Worm (Caenorhabditis elegans) whole organism, late embryonic: ENCODE measurements around the gene aat-1.

ENCODE experiments used
- F13H6.1 ChIP-seq: sonication (generic microtip); optimal IDR thresholded peaks from 2 replicates; lab custom pipeline; 2016; ENCODE audit warnings: missing genetic modification characterization, missing compliant biosample characterization
- K02D7.2 ChIP-seq: sonication (generic microtip); optimal IDR thresholded peaks from 2 replicates; lab custom pipeline; 2017; ENCODE audit warnings: mild to moderate bottlenecking, missing genetic modification characterization, missing compliant biosample characterization
- T23F11.4 ChIP-seq: fragments of 200-800 bp; sonication (Bioruptor generic); optimal IDR thresholded peaks from 2 replicates; lab custom pipeline; 2018; ENCODE audit warnings: mild to moderate bottlenecking, missing genetic modification characterization, missing compliant biosample characterization
- Y22D7AL.16 ChIP-seq: sonication (generic microtip); optimal IDR thresholded peaks from 2 replicates; lab custom pipeline; 2016; ENCODE audit warnings: missing genetic modification characterization, missing compliant biosample characterization
- ahr-1 ChIP-seq: sonication (generic microtip); optimal IDR thresholded peaks from 2 replicates; lab custom pipeline; 2016; ENCODE audit warnings: missing genetic modification characterization, missing compliant biosample characterization
- ceh-18 ChIP-seq: sonication (generic microtip); optimal IDR thresholded peaks from 2 replicates; lab custom pipeline; 2016; ENCODE audit warnings: missing genetic modification characterization, missing compliant biosample characterization
- ceh-22 ChIP-seq: sonication (generic microtip); optimal IDR thresholded peaks from 2 replicates; lab custom pipeline; 2017; ENCODE audit warnings: missing biosample characterization, missing genetic modification characterization
- ceh-30 ChIP-seq: fragments of 150-350 bp; optimal IDR thresholded peaks from 2 replicates; lab custom pipeline; 2014; ENCODE audit warnings: missing biosample characterization, missing genetic modification characterization
- ceh-31 ChIP-seq: sonication (generic microtip); optimal IDR thresholded peaks from 2 replicates; lab custom pipeline; 2016; ENCODE audit warnings: missing genetic modification characterization, missing compliant biosample characterization
- ceh-34 ChIP-seq: sonication (generic microtip); optimal IDR thresholded peaks from 2 replicates; lab custom pipeline; 2016; ENCODE audit warnings: mild to moderate bottlenecking, missing genetic modification characterization, missing compliant biosample characterization
- ceh-48 ChIP-seq: sonication (generic microtip); optimal IDR thresholded peaks from 2 replicates; lab custom pipeline; 2016; ENCODE audit warnings: missing genetic modification characterization, inconsistent platforms, missing compliant biosample characterization
- che-1 ChIP-seq: sonication (generic microtip); optimal IDR thresholded peaks from 2 replicates; lab custom pipeline; 2016; ENCODE audit warnings: mild to moderate bottlenecking, missing genetic modification characterization, missing compliant biosample characterization
- elt-2 ChIP-seq: sonication (generic microtip); optimal IDR thresholded peaks from 2 replicates; lab custom pipeline; 2016; ENCODE audit warnings: missing genetic modification reagents, missing genetic modification characterization, missing compliant biosample characterization
- fax-1 ChIP-seq: sonication (generic microtip); optimal IDR thresholded peaks from 2 replicates; lab custom pipeline; 2016; ENCODE audit warnings: missing genotype, missing genetic modification characterization, missing compliant biosample characterization
- fkh-10 ChIP-seq: fragments of 150-350 bp; optimal IDR thresholded peaks from 2 replicates; lab custom pipeline; 2014; ENCODE audit warnings: missing biosample characterization, missing genetic modification reagents, missing genetic modification characterization
- hlh-8 ChIP-seq: sonication (generic microtip); optimal IDR thresholded peaks from 2 replicates; lab custom pipeline; 2016; ENCODE audit warnings: missing genotype, missing genetic modification characterization, missing compliant biosample characterization
- lim-6 ChIP-seq: sonication (generic microtip); optimal IDR thresholded peaks from 2 replicates; lab custom pipeline; 2016; ENCODE audit warnings: missing genetic modification characterization, missing compliant biosample characterization
- lin-11 ChIP-seq: fragments of 200-800 bp; sonication (Bioruptor generic); optimal IDR thresholded peaks from 2 replicates; lab custom pipeline; 2018; ENCODE audit warnings: mild to moderate bottlenecking, missing genetic modification characterization, missing compliant biosample characterization
- madf-2 ChIP-seq: sonication (generic microtip); optimal IDR thresholded peaks from 2 replicates; lab custom pipeline; 2017; ENCODE audit warnings: missing genetic modification characterization, missing compliant biosample characterization
- npax-4 ChIP-seq: sonication (generic microtip); optimal IDR thresholded peaks from 2 replicates; lab custom pipeline; 2016; ENCODE audit warnings: missing genetic modification characterization, missing compliant biosample characterization
- pha-4 ChIP-seq: fragments of 150-350 bp; optimal IDR thresholded peaks from 2 replicates; lab custom pipeline; 2018; ENCODE audit warnings: missing biosample characterization, missing genetic modification reagents, missing genetic modification characterization
- ref-2 ChIP-seq: sonication (generic microtip); optimal IDR thresholded peaks from 2 replicates; lab custom pipeline; 2016; ENCODE audit warnings: missing genetic modification characterization, missing compliant biosample characterization
- rnt-1 ChIP-seq: sonication (generic microtip); optimal IDR thresholded peaks from 2 replicates; lab custom pipeline; 2016; ENCODE audit warnings: missing genetic modification characterization, missing compliant biosample characterization
- sox-4 ChIP-seq: sonication (generic microtip); optimal IDR thresholded peaks from 2 replicates; lab custom pipeline; 2017; ENCODE audit warnings: mild to moderate bottlenecking, missing genetic modification characterization, inconsistent platforms, missing compliant biosample characterization
- tbx-2 ChIP-seq: sonication (generic microtip); optimal IDR thresholded peaks from 2 replicates; lab custom pipeline; 2016; ENCODE audit warnings: missing genetic modification characterization, missing compliant biosample characterization
- ttx-3 ChIP-seq: sonication (generic microtip); optimal IDR thresholded peaks from 2 replicates; lab custom pipeline; 2016; ENCODE audit warnings: missing genetic modification reagents, missing genetic modification characterization, missing compliant biosample characterization
- unc-3 ChIP-seq, 2 experiments: fragments of 200-800 bp in 1 of 2; sonication (Bioruptor generic) in 1 of 2; sonication (generic microtip) in 1 of 2; conservative IDR thresholded peaks in 1 of 2; optimal IDR thresholded peaks in 1 of 2; 2 replicates each; pipeline versions ENCODE4 v1.3.6 to Lab custom; 2016 to 2022; ENCODE audit warnings: missing compliant biosample characterization in 2 of 2, missing genetic modification characterization in 2 of 2, missing genetic modification reagents in 1 of 2
- unc-55 ChIP-seq: sonication (generic microtip); optimal IDR thresholded peaks from 2 replicates; lab custom pipeline; 2017; ENCODE audit warnings: missing biosample characterization, missing genetic modification reagents, missing genetic modification characterization
- unc-86 ChIP-seq: sonication (generic microtip); optimal IDR thresholded peaks from 2 replicates; lab custom pipeline; 2016; ENCODE audit warnings: missing genetic modification characterization, missing compliant biosample characterization
- ztf-16 ChIP-seq: sonication (generic microtip); optimal IDR thresholded peaks from 2 replicates; lab custom pipeline; 2017; ENCODE audit warnings: missing genetic modification characterization, missing compliant biosample characterization

The aat-1 gene

DNA sequence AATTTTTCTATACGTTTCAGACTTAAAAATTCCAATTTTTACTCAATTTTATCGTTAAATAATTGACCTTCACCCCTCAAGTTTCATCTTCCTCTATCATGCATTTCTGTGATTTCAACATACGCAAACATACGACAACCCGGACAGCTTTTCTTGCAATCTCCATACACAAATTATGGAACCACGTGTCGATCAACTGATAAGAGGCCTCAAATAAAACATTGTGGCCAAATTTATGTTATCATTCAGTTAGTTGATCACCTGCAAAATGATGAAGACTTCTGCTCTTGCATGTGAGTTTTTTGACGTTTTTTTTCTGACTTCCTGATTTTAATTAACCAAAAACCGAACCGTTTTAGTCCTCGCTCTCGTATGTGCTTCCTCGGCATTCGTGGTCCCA is 8.0 kb downstream of the aat-1 start, which contains the start of gene spp-18:
TSS of gene spp-18 (plus strand) at position 257 of the 400 bp plus-strand sequence.
- no peak for TF ChIP-seq lim-6 (tag; lab: Kevin White, UChicago)
- TF ChIP-seq elt-2 (tag; lab: Kevin White, UChicago) = peak; percentile 27

DNA sequence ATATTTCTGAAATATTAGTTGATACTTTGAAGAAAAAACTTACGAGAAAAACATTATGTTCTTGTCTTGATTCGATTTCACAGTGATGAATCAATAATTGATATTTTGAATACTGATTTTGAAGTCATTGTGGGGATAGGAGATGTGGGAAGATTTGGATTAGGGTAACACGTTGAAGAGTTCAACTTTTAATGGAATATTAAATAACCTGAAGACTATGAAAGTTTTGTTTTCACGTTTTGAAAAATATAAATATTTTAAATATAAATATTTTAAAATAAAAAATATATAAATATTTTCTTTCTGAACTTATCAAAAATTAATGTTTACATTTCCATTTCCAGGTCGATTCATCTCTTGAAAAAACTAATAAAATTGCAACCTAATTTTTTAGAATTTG is 9.1 kb downstream of the aat-1 start, which contains the start of gene pei-1:
TSS of gene pei-1 (minus strand) at position 101 of the 400 bp plus-strand sequence.
- TF ChIP-seq ceh-22 (tag; lab: Kevin White, UChicago) (no peak), pha-4 (tag; lab: Kevin White, UChicago) (no peak), T23F11.4 (no peak), ceh-30 (tag; lab: Kevin White, UChicago) (no peak), ttx-3 (tag; lab: Kevin White, UChicago) (no peak), unc-3 (GFP tag; conservative IDR thresholded peaks at IDR 0.05; lab: Robert Waterston, UW) (no peak), unc-3 (tag; optimal IDR thresholded peaks at IDR 0.05; lab: Kevin White, UChicago) (no peak), F13H6.1 (tag; lab: Kevin White, UChicago) (no peak), ceh-34 (tag; lab: Kevin White, UChicago) (no peak), fkh-10 (GFP tag; lab: Kevin White, UChicago) (no peak), tbx-2 (tag; lab: Kevin White, UChicago) (no peak)

DNA sequence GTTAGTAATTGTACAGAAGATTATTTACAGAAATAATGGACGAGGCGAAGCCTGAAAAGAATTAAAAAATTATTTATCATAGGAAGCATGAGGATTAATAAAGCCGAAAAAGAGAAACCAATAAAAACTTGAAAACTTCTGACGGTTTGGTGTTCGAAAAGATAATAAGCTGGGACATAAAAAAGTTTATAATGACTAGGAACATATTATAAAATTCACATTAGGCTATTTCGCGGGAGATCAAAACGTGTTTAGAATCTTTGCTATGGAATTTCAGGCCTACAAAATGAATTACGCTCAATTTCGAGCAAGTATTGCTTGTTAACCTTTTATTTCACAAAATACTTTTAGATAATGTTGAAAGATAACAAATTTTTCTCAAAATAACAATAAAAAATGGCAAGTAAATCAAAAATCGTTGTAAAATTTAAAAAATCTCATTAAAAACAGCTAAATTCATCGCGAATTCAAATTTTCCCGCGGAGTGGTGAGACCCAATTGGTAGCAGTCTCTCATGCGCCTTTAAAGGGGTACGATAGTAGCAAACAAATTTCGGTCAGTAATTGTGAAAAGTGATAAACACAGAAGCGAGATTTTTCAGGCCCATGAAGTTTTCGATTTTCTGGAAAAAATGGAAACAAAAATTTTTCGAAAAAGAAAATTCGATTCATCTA is 12.6 kb downstream of the aat-1 start, which contains the start of gene trcs-1:
TSS of gene trcs-1 (minus strand) at position 51 of the 674 bp plus-strand sequence.
- TF ChIP-seq unc-86 (tag; lab: Kevin White, UChicago) = no peak
- no peak for TF ChIP-seq unc-55 (GFP tag; lab: Kevin White, UChicago)

DNA sequence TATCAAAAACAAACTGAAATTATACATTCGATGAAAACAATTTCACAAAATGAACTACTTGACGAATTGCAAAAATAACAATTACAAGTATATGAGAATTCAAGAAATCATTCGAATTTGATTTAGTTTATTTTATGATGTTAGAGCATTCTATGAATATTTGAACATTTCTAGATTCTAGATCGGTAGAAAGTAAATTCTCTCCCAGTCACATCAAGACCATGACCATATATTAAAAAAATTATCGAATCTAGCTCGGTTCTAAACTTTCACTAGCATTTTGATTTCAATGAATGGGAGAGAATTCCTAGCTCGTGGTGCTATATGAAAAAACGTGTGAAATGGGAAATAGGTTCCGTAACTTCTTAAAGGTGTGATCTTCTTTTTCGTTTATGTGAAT is 17.1 kb downstream of the aat-1 start:
- TF ChIP-seq Y22D7AL.16 (tag; lab: Kevin White, UChicago) (no peak), sox-4 (tag; lab: Kevin White, UChicago) (no peak), fax-1 (no peak), ceh-31 (tag; lab: Kevin White, UChicago) (no peak), pha-4 (tag; lab: Kevin White, UChicago) (no peak), rnt-1 (tag; lab: Kevin White, UChicago) (no peak), che-1 (tag; lab: Kevin White, UChicago) (no peak), K02D7.2 (tag; lab: Kevin White, UChicago) (no peak), ahr-1 (tag; lab: Kevin White, UChicago) (no peak), ceh-48 (tag; lab: Kevin White, UChicago) (no peak), unc-86 (tag; lab: Kevin White, UChicago) (no peak), unc-3 (GFP tag; conservative IDR thresholded peaks at IDR 0.05; lab: Robert Waterston, UW) (no peak), unc-3 (tag; optimal IDR thresholded peaks at IDR 0.05; lab: Kevin White, UChicago) (no peak), ztf-16 (tag; lab: Kevin White, UChicago) (no peak)
- TF ChIP-seq, all 69 proteins: peak for 0

DNA sequence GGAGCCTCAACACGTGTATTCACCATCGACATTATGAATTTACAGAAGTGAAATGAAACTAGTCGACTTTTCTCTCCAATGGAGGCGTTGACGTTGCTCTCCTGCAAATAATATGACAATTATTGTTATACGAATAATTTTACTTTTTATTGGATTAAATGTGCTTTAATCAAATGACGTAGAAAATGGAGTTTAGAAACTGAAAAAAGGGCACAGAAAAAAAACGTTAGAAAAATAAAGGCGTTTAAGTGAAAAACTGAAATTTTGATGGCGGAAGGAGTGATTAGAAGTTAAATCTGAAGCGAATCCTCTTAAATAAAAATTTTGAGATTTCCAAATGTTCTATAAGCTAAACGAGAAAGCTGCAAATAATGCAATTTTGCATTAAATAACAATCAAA is 21.5 kb downstream of the aat-1 start, which contains the start of gene npr-2:
TSS of gene npr-2 (minus strand) at position 101 of the 400 bp plus-strand sequence.
- TF ChIP-seq ztf-16 (tag; lab: Kevin White, UChicago) = no peak
- TF ChIP-seq ahr-1 (tag; lab: Kevin White, UChicago) = no peak
- no peak for TF ChIP-seq lin-11 (tag; lab: Kevin White, UChicago)
- no peak for TF ChIP-seq pha-4 (tag; lab: Kevin White, UChicago)
- TF ChIP-seq hlh-8 (tag; lab: Kevin White, UChicago) = no peak
- TF ChIP-seq ceh-18 (tag; lab: Kevin White, UChicago) = no peak
- no peak for TF ChIP-seq ref-2 (tag; lab: Kevin White, UChicago)
- no peak for TF ChIP-seq T23F11.4
- TF ChIP-seq ceh-48 (tag; lab: Kevin White, UChicago) = no peak
- no peak for TF ChIP-seq tbx-2 (tag; lab: Kevin White, UChicago)
- TF ChIP-seq unc-3 (GFP tag; conservative IDR thresholded peaks at IDR 0.05; lab: Robert Waterston, UW) = no peak
- no peak for TF ChIP-seq unc-3 (tag; optimal IDR thresholded peaks at IDR 0.05; lab: Kevin White, UChicago)

DNA sequence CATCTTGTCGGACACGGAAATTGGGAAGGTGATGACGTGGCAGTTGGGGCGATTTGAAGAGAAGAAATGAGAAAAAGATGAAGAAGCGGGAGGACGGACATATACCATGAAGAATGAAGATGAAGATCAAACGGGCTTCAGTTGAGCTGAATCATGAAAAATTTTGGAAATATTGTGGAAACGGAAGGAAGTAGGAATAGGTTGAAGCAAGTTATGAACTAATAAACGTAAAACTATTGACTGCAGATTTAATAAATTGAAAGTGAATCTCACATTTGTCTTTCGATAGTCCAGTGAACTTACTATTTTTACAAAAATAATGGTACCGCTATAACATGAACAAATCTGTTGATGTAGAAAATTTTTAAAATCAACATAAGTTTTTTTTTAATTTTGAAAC is 35.0 kb downstream of the aat-1 start, which contains the start of gene lron-14:
TSS of gene lron-14 (minus strand) at position 101 of the 400 bp plus-strand sequence.
- TF ChIP-seq ceh-48 (tag; lab: Kevin White, UChicago) (no peak), npax-4 (tag; lab: Kevin White, UChicago) (no peak), F13H6.1 (tag; lab: Kevin White, UChicago) (no peak), madf-2 (tag; lab: Kevin White, UChicago) (no peak)
